Worm (Caenorhabditis elegans): Measurements from ENCODE around the gene K08F8.15.
A peak's percentile ranks its signal among the peaks of the same experiment; 100 is the strongest.

K08F8.15 gene

ce11 chrII:8744555-8745448 lies 21.8 kb upstream of the K08F8.15 start (continued):
- TF ChIP-seq mes-2 (tag; optimal IDR thresholded peaks at IDR 0.05; ENCODE audit: poor library complexity, severe bottlenecking) (no peak), gei-8 (GFP tag; optimal IDR thresholded peaks at IDR 0.05) (no peak), daf-16 (GFP tag; optimal IDR thresholded peaks at IDR 0.05) (no peak), daf-16 (tag; optimal IDR thresholded peaks at IDR 0.05) (peak; percentile 31), Y75B8A.6 (GFP tag; IDR thresholded peaks at IDR 0.05) (0 out of 2 replicates have a peak, but pooled peaks have one; percentile 8), pha-4 (GFP tag; IDR thresholded peaks at IDR 0.05) (peak; percentile 22; the same call in 1 of the 2 replicates), pha-4 (tag; optimal IDR thresholded peaks at IDR 0.05) (no peak), lin-38 (GFP tag; IDR thresholded peaks at IDR 0.05) (peak; percentile 10; the same call in 1 of the 2 replicates), madf-5 (GFP tag; IDR thresholded peaks at IDR 0.05) (0 out of 4 replicates have a peak, but pooled peaks of 1 of the 2 experiments have one; percentile 3), ama-1 (optimal IDR thresholded peaks at IDR 0.05) (peak; percentile 85), ceh-62 (tag; optimal IDR thresholded peaks at IDR 0.05) (no peak), nhr-25 (tag; optimal IDR thresholded peaks at IDR 0.05; ENCODE audit: borderline replicate concordance, insufficient read depth) (peak; percentile 38), daf-8 (GFP tag; IDR thresholded peaks at IDR 0.05) (no peak)

DNA sequence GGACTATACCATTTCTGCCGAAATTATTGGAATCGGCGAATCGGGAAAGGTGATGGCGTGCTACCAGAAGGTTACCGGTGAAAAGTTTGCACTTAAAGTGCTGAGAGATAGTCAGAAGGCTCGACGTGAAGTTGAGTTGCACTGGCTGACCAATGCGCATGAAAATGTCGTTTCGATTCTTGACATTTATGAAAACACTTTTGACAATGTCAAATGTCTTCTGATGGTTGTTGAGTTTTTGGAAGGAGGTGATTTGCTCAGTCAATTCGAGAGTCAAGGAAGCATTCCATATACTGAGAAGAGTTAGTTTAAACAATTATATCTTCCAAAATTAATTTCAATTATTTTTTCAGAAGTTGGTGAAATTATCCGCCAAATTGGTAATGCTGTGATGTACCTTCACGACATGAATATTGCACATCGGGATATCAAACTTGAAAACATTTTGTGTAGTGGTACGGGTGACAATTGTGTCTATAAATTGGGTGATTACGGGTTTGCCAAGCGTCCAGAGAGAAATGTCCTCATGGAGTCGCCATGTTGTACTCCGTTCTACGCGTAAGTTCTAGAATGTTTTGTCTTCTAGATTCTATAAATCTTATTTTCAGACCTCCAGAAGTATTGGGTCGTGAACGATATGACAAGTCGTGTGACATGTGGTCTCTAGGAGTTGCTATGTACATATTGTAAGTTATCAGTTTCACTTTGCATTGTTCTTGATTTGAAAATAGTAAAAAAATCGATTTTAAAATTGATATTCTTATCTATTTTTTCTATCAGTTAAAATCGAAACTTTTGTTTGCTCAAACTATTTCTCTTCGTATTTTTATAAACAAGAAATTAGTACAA lies 20.9 kb upstream of the K08F8.15 start:
- no peak for TF ChIP-seq lin-39 (tag; optimal IDR thresholded peaks at IDR 0.05)
- TF ChIP-seq dmd-8 (GFP tag; IDR thresholded peaks at IDR 0.05), result no peak
- no peak for TF ChIP-seq nhr-42 (GFP tag; IDR thresholded peaks at IDR 0.05)
- TF ChIP-seq pqm-1 (tag; optimal IDR thresholded peaks at IDR 0.05), result no peak
- no peak for TF ChIP-seq unc-130 (GFP tag; optimal IDR thresholded peaks at IDR 0.05)
- no peak for TF ChIP-seq daf-16 (GFP tag; optimal IDR thresholded peaks at IDR 0.05)
- TF ChIP-seq daf-16 (tag; optimal IDR thresholded peaks at IDR 0.05), result peak; percentile 20
- TF ChIP-seq zfp-2 (tag; optimal IDR thresholded peaks at IDR 0.05), result no peak
- no peak for TF ChIP-seq vab-7 (GFP tag; IDR thresholded peaks at IDR 0.05)
- TF ChIP-seq aha-1 (tag), result peak; percentile 90
- TF ChIP-seq sdz-12 (GFP tag; optimal IDR thresholded peaks at IDR 0.05), result no peak
- TF ChIP-seq egl-43 (GFP tag; IDR thresholded peaks at IDR 0.05), result no peak
- TF ChIP-seq F26F4.8 (GFP tag; conservative IDR thresholded peaks at IDR 0.05), result no peak
- no peak for TF ChIP-seq dmd-6 (GFP tag; IDR thresholded peaks at IDR 0.05)
- TF ChIP-seq ztf-11 (tag; optimal IDR thresholded peaks at IDR 0.05), result no peak
- TF ChIP-seq dmd-9 (GFP tag; IDR thresholded peaks at IDR 0.05), result no peak
- TF ChIP-seq daf-19 (GFP tag; conservative IDR thresholded peaks at IDR 0.05), result no peak
- TF ChIP-seq lir-3 (tag; optimal IDR thresholded peaks at IDR 0.05), result no peak
- no peak for TF ChIP-seq rbr-2 (tag; optimal IDR thresholded peaks at IDR 0.05)
- no peak for TF ChIP-seq php-3 (GFP tag; IDR thresholded peaks at IDR 0.05)
- TF ChIP-seq tag-97 (GFP tag; IDR thresholded peaks at IDR 0.05), result no peak
- TF ChIP-seq nhr-6 (tag; optimal IDR thresholded peaks at IDR 0.05), result no peak
- no peak for TF ChIP-seq ces-1 (GFP tag; optimal IDR thresholded peaks at IDR 0.05)
- TF ChIP-seq zip-2 (tag; optimal IDR thresholded peaks at IDR 0.05), result no peak
- TF ChIP-seq hif-1 (tag; optimal IDR thresholded peaks at IDR 0.05), result no peak
- no peak for TF ChIP-seq mdt-29 (GFP tag; IDR thresholded peaks at IDR 0.05)
- TF ChIP-seq unc-39 (tag; optimal IDR thresholded peaks at IDR 0.05), result no peak
- no peak for TF ChIP-seq nhr-28 (tag; optimal IDR thresholded peaks at IDR 0.05)
- peak; percentile 4 for TF ChIP-seq nhr-25 (tag; optimal IDR thresholded peaks at IDR 0.05; ENCODE audit: borderline replicate concordance, insufficient read depth)
- no peak for TF ChIP-seq nhr-48 (tag; optimal IDR thresholded peaks at IDR 0.05)
- peak in 1 of 2 experiments; percentile 47 for TF ChIP-seq lsy-2 (tag; optimal IDR thresholded peaks at IDR 0.05)
- TF ChIP-seq mep-1 (tag; optimal IDR thresholded peaks at IDR 0.05), result no peak
- no peak for TF ChIP-seq spr-3 (GFP tag; optimal IDR thresholded peaks at IDR 0.05)
- no peak for TF ChIP-seq ztf-7 (tag; optimal IDR thresholded peaks at IDR 0.05)
- no peak for TF ChIP-seq T20F7.1 (GFP tag; optimal IDR thresholded peaks at IDR 0.05)
- no peak for TF ChIP-seq fkh-10 (GFP tag; optimal IDR thresholded peaks at IDR 0.05)
- TF ChIP-seq lin-13 (GFP tag; optimal IDR thresholded peaks at IDR 0.05), result no peak
- peak; percentile 74 for TF ChIP-seq ama-1 (optimal IDR thresholded peaks at IDR 0.05)

Measured in whole organism, L4 larva.